Fruit fly (Drosophila melanogaster) whole organism, embryonic: ENCODE data around the gene CG31948.

Experiments used
- Aef1 ChIP-seq: fragments of 200-800 bp; sonication (Bioruptor generic); IDR thresholded peaks from 3 replicates; pipeline ENCODE4 v1.3.6; 2022; ENCODE audit warnings: missing biosample characterization, missing genetic modification characterization
- CG10267 ChIP-seq: fragments of 200-800 bp; sonication (Bioruptor generic); optimal IDR thresholded peaks from 2 replicates; lab custom pipeline; 2018; ENCODE audit warnings: missing biosample characterization, mild to moderate bottlenecking, missing genetic modification characterization, moderate library complexity
- CG12391 ChIP-seq: fragments of 200-800 bp; sonication (Bioruptor generic); optimal IDR thresholded peaks from 3 replicates; lab custom pipeline; 2018; ENCODE audit warnings: missing biosample characterization, mild to moderate bottlenecking, missing genetic modification characterization, moderate library complexity
- CG13287 ChIP-seq: fragments of 200-800 bp; sonication (Bioruptor generic); IDR thresholded peaks from 2 replicates; pipeline ENCODE4 v1.3.6; 2022; ENCODE audit warnings: missing biosample characterization, missing genetic modification characterization; ENCODE audit not compliant: partially characterized antibody
- CG15696 ChIP-seq: fragments of 200-800 bp; sonication (Bioruptor generic); optimal IDR thresholded peaks from 2 replicates; lab custom pipeline; 2019; ENCODE audit warnings: missing biosample characterization, mild to moderate bottlenecking, missing genetic modification characterization, moderate library complexity
- CG1603 ChIP-seq: fragments of 200-800 bp; sonication (Bioruptor generic); optimal IDR thresholded peaks from 2 replicates; lab custom pipeline; 2019; ENCODE audit warnings: missing biosample characterization, mild to moderate bottlenecking, missing genetic modification characterization, moderate library complexity
- CG16813 ChIP-seq: fragments of 200-800 bp; sonication (Bioruptor generic); IDR thresholded peaks from 3 replicates; pipeline ENCODE4 v1.3.6; 2022; ENCODE audit warnings: missing biosample characterization, missing genetic modification characterization; ENCODE audit not compliant: partially characterized antibody
- CG31441 ChIP-seq: fragments of 200-800 bp; sonication (Bioruptor generic); IDR thresholded peaks from 2 replicates; pipeline ENCODE4 v1.3.6; 2022; ENCODE audit warnings: missing biosample characterization, missing genetic modification characterization
- CG4404 ChIP-seq: fragments of 200-800 bp; sonication (Bioruptor generic); IDR thresholded peaks from 2 replicates; pipeline ENCODE4 v1.3.6; 2022; ENCODE audit warnings: missing biosample characterization, missing genetic modification characterization
- CG8478 ChIP-seq: fragments of >200 bp; optimal IDR thresholded peaks from 2 replicates; lab custom pipeline; 2018
- CG8924 ChIP-seq: fragments of 200-800 bp; optimal IDR thresholded peaks from 3 replicates; lab custom pipeline; 2019; ENCODE audit warnings: missing biosample characterization, mild to moderate bottlenecking, missing genetic modification characterization, moderate library complexity
- CHES-1-like ChIP-seq: fragments of 200-800 bp; sonication (Bioruptor generic); optimal IDR thresholded peaks from 2 replicates; lab custom pipeline; 2016; ENCODE audit warnings: missing biosample characterization, missing genetic modification characterization
- D19A ChIP-seq: fragments of 200-800 bp; optimal IDR thresholded peaks from 3 replicates; lab custom pipeline; 2019; ENCODE audit warnings: missing biosample characterization, mild to moderate bottlenecking, missing genetic modification characterization, moderate library complexity
- Dbx ChIP-seq: fragments of 200-800 bp; sonication (Bioruptor generic); IDR thresholded peaks from 3 replicates; pipeline ENCODE4 v1.3.6; 2022; ENCODE audit warnings: missing biosample characterization, missing genetic modification characterization
- Dll ChIP-seq: fragments of 200-800 bp; sonication (Bioruptor generic); IDR thresholded peaks from 4 replicates; pipeline ENCODE4 v1.3.6; 2022; ENCODE audit warnings: missing biosample characterization, missing genetic modification characterization; ENCODE audit not compliant: partially characterized antibody
- HHEX ChIP-seq: fragments of 200-800 bp; sonication (Bioruptor generic); optimal IDR thresholded peaks from 3 replicates; lab custom pipeline; 2017; ENCODE audit warnings: missing biosample characterization, mild to moderate bottlenecking, missing genetic modification characterization, missing genetic modification reagents
- Hand ChIP-seq: fragments of 200-800 bp; sonication (Bioruptor generic); optimal IDR thresholded peaks from 2 replicates; lab custom pipeline; 2017; ENCODE audit warnings: mild to moderate bottlenecking, missing biosample characterization, missing genetic modification reagents, missing genetic modification characterization
- Med ChIP-seq: fragments of 200-800 bp; sonication (Bioruptor generic); peaks from one replicate; lab custom pipeline; 2016; ENCODE audit warnings: missing biosample characterization, missing genetic modification characterization, mild to moderate bottlenecking, inconsistent platforms, moderate library complexity
- Opbp ChIP-seq: fragments of 200-800 bp; sonication (Bioruptor generic); IDR thresholded peaks from 3 replicates; pipeline ENCODE4 v1.3.6; 2022; ENCODE audit warnings: missing biosample characterization, missing genetic modification characterization; ENCODE audit not compliant: partially characterized antibody
- Optix ChIP-seq: fragments of 200-800 bp; sonication (Bioruptor generic); IDR thresholded peaks from 3 replicates; pipeline ENCODE4 v1.3.6; 2022; ENCODE audit warnings: missing biosample characterization, missing genetic modification characterization
- Sry-δ ChIP-seq: fragments of 200-800 bp; sonication (Bioruptor generic); optimal IDR thresholded peaks from 2 replicates; lab custom pipeline; 2016; ENCODE audit warnings: missing biosample characterization, missing genetic modification characterization
- Xrp1 ChIP-seq: fragments of 200-800 bp; sonication (Bioruptor generic); IDR thresholded peaks from 2 replicates; pipeline ENCODE4 v1.3.6; 2022; ENCODE audit warnings: missing biosample characterization, missing genetic modification characterization
- bsh ChIP-seq, 2 experiments: fragments of 200-800 bp; sonication (Bioruptor generic); optimal IDR thresholded peaks; 2 replicates each; lab custom pipeline; 2017 to 2018; ENCODE audit warnings: mild to moderate bottlenecking in 2 of 2, missing biosample characterization in 2 of 2, missing genetic modification characterization in 2 of 2, moderate library complexity in 1 of 2
- ci ChIP-seq: fragments of 200-800 bp; sonication (Bioruptor generic); IDR thresholded peaks from 3 replicates; pipeline ENCODE4 v1.3.6; 2022; ENCODE audit warnings: missing biosample characterization, missing genetic modification characterization
- dm ChIP-seq: fragments of 200-800 bp; sonication (Bioruptor generic); optimal IDR thresholded peaks from 3 replicates; lab custom pipeline; 2016; ENCODE audit warnings: missing biosample characterization, missing genetic modification characterization
- dpn ChIP-seq, 2 experiments: fragments of 200-800 bp; sonication (Bioruptor generic); optimal IDR thresholded peaks; 3 replicates each; lab custom pipeline; 2016; ENCODE audit warnings: missing biosample characterization in 2 of 2, missing genetic modification characterization in 2 of 2
- fd102C ChIP-seq: fragments of 200-800 bp; sonication (Bioruptor generic); optimal IDR thresholded peaks from 2 replicates; lab custom pipeline; 2018; ENCODE audit warnings: missing biosample characterization, mild to moderate bottlenecking, missing genetic modification characterization, moderate library complexity
- gsb-n ChIP-seq: fragments of 200-800 bp; sonication (Bioruptor generic); optimal IDR thresholded peaks from 3 replicates; lab custom pipeline; 2018; ENCODE audit warnings: missing biosample characterization, mild to moderate bottlenecking, missing genetic modification characterization
- hbn ChIP-seq: fragments of 200-800 bp; sonication (Bioruptor generic); IDR thresholded peaks from 2 replicates; pipeline ENCODE4 v1.3.6; 2022; ENCODE audit warnings: missing biosample characterization, missing genetic modification characterization; ENCODE audit not compliant: partially characterized antibody
- kay ChIP-seq: fragments of 200-800 bp; sonication (Bioruptor generic); optimal IDR thresholded peaks from 2 replicates; lab custom pipeline; 2016; ENCODE audit warnings: missing biosample characterization, missing genetic modification characterization
- lilli ChIP-seq: fragments of 200-800 bp; sonication (Bioruptor generic); optimal IDR thresholded peaks from 3 replicates; lab custom pipeline; 2016; ENCODE audit warnings: missing biosample characterization, missing genetic modification characterization
- nmo ChIP-seq: fragments of 200-800 bp; sonication (Bioruptor generic); optimal IDR thresholded peaks from 2 replicates; lab custom pipeline; 2018; ENCODE audit warnings: missing biosample characterization, mild to moderate bottlenecking, missing genetic modification characterization, moderate library complexity
- phol ChIP-seq: fragments of 200-800 bp; sonication (Bioruptor generic); optimal IDR thresholded peaks from 3 replicates; lab custom pipeline; 2018; ENCODE audit warnings: missing biosample characterization, mild to moderate bottlenecking, missing genetic modification characterization, moderate library complexity
- pros ChIP-seq: fragments of 200-800 bp; sonication (Bioruptor generic); optimal IDR thresholded peaks from 3 replicates; lab custom pipeline; 2019; ENCODE audit warnings: missing biosample characterization, mild to moderate bottlenecking, missing genetic modification characterization, moderate library complexity
- row ChIP-seq: fragments of 200-800 bp; sonication (Bioruptor generic); IDR thresholded peaks from 3 replicates; pipeline ENCODE4 v1.3.6; 2022; ENCODE audit warnings: missing biosample characterization, missing genetic modification characterization
- sens ChIP-seq: fragments of 200-800 bp; sonication (Bioruptor generic); peaks from one replicate; lab custom pipeline; 2016; ENCODE audit warnings: missing biosample characterization, missing genetic modification characterization
- yki ChIP-seq: fragments of >200 bp; optimal IDR thresholded peaks from 3 replicates; lab custom pipeline; 2018
- z ChIP-seq: fragments of 200-800 bp; sonication (Bioruptor generic); IDR thresholded peaks from 3 replicates; pipeline ENCODE4 v1.3.6; 2022; ENCODE audit warnings: missing biosample characterization, missing genetic modification characterization
- zen ChIP-seq: fragments of 200-800 bp; sonication (Bioruptor generic); optimal IDR thresholded peaks from 3 replicates; lab custom pipeline; 2018; ENCODE audit warnings: missing biosample characterization, mild to moderate bottlenecking, missing genetic modification characterization, moderate library complexity
- zf30C ChIP-seq: fragments of 200-800 bp; sonication (Bioruptor generic); optimal IDR thresholded peaks from 3 replicates; lab custom pipeline; 2018; ENCODE audit warnings: missing biosample characterization, mild to moderate bottlenecking, missing genetic modification characterization

CG31948 gene

dm6 chr2L:2461322-2461999 is 44.9 kb upstream of the CG31948 start (continued):
- TF ChIP-seq row (peak; percentile 34; the same call in 1 of the 3 replicates), phol (tag; lab: Kevin White, UChicago) (peak; percentile 17), Sry-δ (GFP tag; lab: Kevin White, UChicago) (peak; percentile 28), Hand (GFP tag; lab: Kevin White, UChicago) (no peak), gsb-n (tag; lab: Kevin White, UChicago) (peak; percentile 9), CG15696 (tag; lab: Kevin White, UChicago) (peak; percentile 74), Med (peak; percentile 41), hbn (GFP tag; lab: Robert Waterston, UW) (0 out of 2 replicates have a peak, but pooled peaks have one; percentile 24), pros (GFP tag; lab: Kevin White, UChicago) (peak; percentile 85), Xrp1 (GFP tag; lab: Robert Waterston, UW) (peak; percentile 23), Dll (GFP tag; lab: Robert Waterston, UW) (peak; percentile 64; the same call in 3 of the 4 replicates), CG16813 (GFP tag; lab: Robert Waterston, UW) (peak; percentile 46; the same call in 2 of the 3 replicates), CG8924 (peak; percentile 13), CG4404 (GFP tag; lab: Robert Waterston, UW) (peak; percentile 41; the same call in 1 of the 2 replicates), bsh (GFP tag; optimal IDR thresholded peaks at IDR 0.05; lab: Kevin White, UChicago) (peak in 1 of 2 experiments; percentile 6), Opbp (0 out of 3 replicates have a peak, but pooled peaks have one; percentile 15), CG12391 (tag; lab: Kevin White, UChicago) (peak; percentile 20), ci (GFP tag; lab: Robert Waterston, UW) (0 out of 3 replicates have a peak, but pooled peaks have one; percentile 48), CG10267 (tag; lab: Kevin White, UChicago) (peak; percentile 10), fd102C (GFP tag; lab: Kevin White, UChicago) (peak; percentile 16), z (GFP tag; lab: Robert Waterston, UW) (peak; percentile 75; the same call in 2 of the 3 replicates)
- TF ChIP-seq, all 482 proteins: peak for 48

dm6 chr2L:2459238-2459637 is 42.7 kb upstream of the CG31948 start:
- TF ChIP-seq D19A (tag; lab: Kevin White, UChicago) (peak; percentile 90), CG8478 (lab: Kevin White, UChicago) (no peak), dpn (GFP tag; optimal IDR thresholded peaks at IDR 0.05; lab: Kevin White, UChicago) (no peak), yki (lab: Kevin White, UChicago) (no peak), Optix (GFP tag; lab: Robert Waterston, UW) (no peak), sens (GFP tag; lab: Kevin White, UChicago) (peak; percentile 50), CG31441 (GFP tag; lab: Robert Waterston, UW) (no peak), nmo (GFP tag; lab: Kevin White, UChicago) (no peak), Dbx (GFP tag; lab: Robert Waterston, UW) (no peak), HHEX (GFP tag; lab: Kevin White, UChicago) (no peak), CG13287 (GFP tag; lab: Robert Waterston, UW) (no peak), Aef1 (no peak), lilli (no peak), zen (peak; percentile 19), CHES-1-like (GFP tag; lab: Kevin White, UChicago) (no peak), CG1603 (tag; lab: Kevin White, UChicago) (no peak), zf30C (GFP tag; lab: Kevin White, UChicago) (no peak), dm (GFP tag; lab: Kevin White, UChicago) (no peak), kay (GFP tag; lab: Kevin White, UChicago) (no peak)
- TF ChIP-seq, all 482 proteins: peak for 3
